Worm (Caenorhabditis elegans) whole organism, L4 larva: ENCODE data around the gene col-33.
A peak's percentile ranks its signal among the peaks of the same experiment; 100 is the strongest.

Source experiments
- F26F4.8 ChIP-seq: fragments of 200-800 bp; sonication (Bioruptor generic); conservative IDR thresholded peaks from 2 replicates; pipeline ENCODE4 v1.3.6; 2022; ENCODE audit warnings: missing genetic modification characterization, missing compliant biosample characterization
- F44E2.7 ChIP-seq: fragments of 200-800 bp; sonication (Bioruptor generic); IDR thresholded peaks from 2 replicates; pipeline ENCODE4 v2.1.2; 2022; ENCODE audit warnings: missing genetic modification characterization, missing compliant biosample characterization
- T26A8.4 ChIP-seq: fragments of 200-800 bp; sonication (Bioruptor generic); IDR thresholded peaks from 2 replicates; pipeline ENCODE4 v1.3.6; 2022; ENCODE audit warnings: missing genetic modification characterization, missing compliant biosample characterization
- Y5F2A.4 ChIP-seq: fragments of 200-800 bp; sonication (Bioruptor generic); optimal IDR thresholded peaks from 2 replicates; lab custom pipeline; 2018; ENCODE audit warnings: mild to moderate bottlenecking, missing genetic modification characterization, missing compliant biosample characterization
- ZK546.5 ChIP-seq, 2 experiments: sonication (generic microtip); optimal IDR thresholded peaks; 2 replicates each; lab custom pipeline; 2017; ENCODE audit warnings: missing biosample characterization in 2 of 2, missing genetic modification characterization in 2 of 2
- aha-1 ChIP-seq: fragments of 150-350 bp; peaks from one replicate; lab custom pipeline; 2014; ENCODE audit warnings: missing biosample characterization, missing genetic modification characterization
- ama-1 ChIP-seq: fragments of 150-350 bp; optimal IDR thresholded peaks from 2 replicates; lab custom pipeline; 2014; ENCODE audit warnings: inconsistent platforms, mixed read lengths
- arid-1 ChIP-seq: fragments of 200-800 bp; sonication (Bioruptor generic); conservative IDR thresholded peaks from 2 replicates; pipeline ENCODE4 v1.3.6; 2022; ENCODE audit warnings: missing genetic modification reagents, missing genetic modification characterization, missing compliant biosample characterization
- ces-1 ChIP-seq: fragments of 150-350 bp; sonication (generic microtip); optimal IDR thresholded peaks from 4 replicates; lab custom pipeline; 2014; ENCODE audit warnings: missing biosample characterization, missing genetic modification reagents, missing genetic modification characterization
- dpl-1 ChIP-seq: fragments of 150-350 bp; optimal IDR thresholded peaks from 2 replicates; lab custom pipeline; 2014; ENCODE audit warnings: missing biosample characterization, missing genetic modification reagents, missing genetic modification characterization
- duxl-1 ChIP-seq: sonication (generic microtip); optimal IDR thresholded peaks from 2 replicates; lab custom pipeline; 2016; ENCODE audit warnings: mild to moderate bottlenecking, missing genetic modification characterization, moderate library complexity, missing compliant biosample characterization; ENCODE audit not compliant: poor library complexity
- dve-1 ChIP-seq: sonication (generic microtip); optimal IDR thresholded peaks from 2 replicates; lab custom pipeline; 2017; ENCODE audit warnings: antibody characterized with exemption, mild to moderate bottlenecking, missing genetic modification characterization, missing compliant biosample characterization; ENCODE audit not compliant: insufficient read depth
- hlh-11 ChIP-seq: fragments of 200-800 bp; sonication (Bioruptor generic); optimal IDR thresholded peaks from 2 replicates; lab custom pipeline; 2018; ENCODE audit warnings: mild to moderate bottlenecking, missing genetic modification characterization, missing compliant biosample characterization
- jun-1 ChIP-seq: fragments of 150-350 bp; optimal IDR thresholded peaks from 2 replicates; lab custom pipeline; 2014; ENCODE audit warnings: missing biosample characterization, missing genetic modification reagents, missing genetic modification characterization
- lin-13 ChIP-seq: fragments of 150-350 bp; optimal IDR thresholded peaks from 2 replicates; lab custom pipeline; 2014; ENCODE audit warnings: missing biosample characterization, missing genetic modification reagents, missing genetic modification characterization
- lin-15B ChIP-seq: fragments of 150-350 bp; sonication (generic microtip); optimal IDR thresholded peaks from 3 replicates; lab custom pipeline; 2014; ENCODE audit warnings: missing biosample characterization, missing genetic modification characterization
- lin-29 ChIP-seq: fragments of 200-800 bp; sonication (Bioruptor generic); IDR thresholded peaks from 2 replicates; pipeline ENCODE4 v1.3.6; 2022; ENCODE audit warnings: missing genetic modification reagents, missing genetic modification characterization, missing compliant biosample characterization
- lsy-2 ChIP-seq, 2 experiments: fragments of 150-350 bp in 1 of 2; sonication (generic microtip) in 1 of 2; optimal IDR thresholded peaks; 2 replicates each; lab custom pipeline; 2014 to 2017; ENCODE audit warnings: missing biosample characterization in 2 of 2, missing genetic modification characterization in 2 of 2
- mdl-1 ChIP-seq, 2 experiments: fragments of 150-350 bp in 1 of 2; sonication (generic microtip) in 1 of 2; optimal IDR thresholded peaks; 2 replicates each; lab custom pipeline; 2014 to 2017; ENCODE audit warnings: missing biosample characterization in 2 of 2, missing genetic modification characterization in 2 of 2
- mxl-2 ChIP-seq: fragments of 200-800 bp; sonication (Bioruptor generic); conservative IDR thresholded peaks from 2 replicates; pipeline ENCODE4 v1.3.6; 2022; ENCODE audit warnings: missing genetic modification reagents, missing genetic modification characterization, missing compliant biosample characterization
- mxl-3 ChIP-seq: fragments of 200-800 bp; sonication (Bioruptor generic); optimal IDR thresholded peaks from 2 replicates; lab custom pipeline; 2018; ENCODE audit warnings: mild to moderate bottlenecking, missing genetic modification characterization, missing compliant biosample characterization
- nhr-10 ChIP-seq: fragments of 150-350 bp; optimal IDR thresholded peaks from 2 replicates; lab custom pipeline; 2014; ENCODE audit warnings: missing biosample characterization, missing genetic modification characterization
- nhr-25 ChIP-seq: sonication (generic microtip); optimal IDR thresholded peaks from 2 replicates; lab custom pipeline; 2017; ENCODE audit warnings: missing genetic modification characterization, mild to moderate bottlenecking, missing compliant biosample characterization, antibody characterized with exemption, moderate library complexity, borderline replicate concordance; ENCODE audit not compliant: insufficient read depth
- nhr-28 ChIP-seq: fragments of 150-350 bp; optimal IDR thresholded peaks from 2 replicates; lab custom pipeline; 2014; ENCODE audit warnings: missing biosample characterization, missing genetic modification characterization
- nhr-42 ChIP-seq: fragments of 200-800 bp; sonication (Bioruptor generic); IDR thresholded peaks from 2 replicates; pipeline ENCODE4 v1.3.6; 2022; ENCODE audit warnings: missing genetic modification characterization, missing compliant biosample characterization
- nhr-76 ChIP-seq: fragments of 150-350 bp; optimal IDR thresholded peaks from 2 replicates; lab custom pipeline; 2014; ENCODE audit warnings: missing biosample characterization, missing genetic modification characterization
- set-16 ChIP-seq: fragments of 200-800 bp; sonication (Bioruptor generic); IDR thresholded peaks from 2 replicates; pipeline ENCODE4 v1.3.6; 2022; ENCODE audit warnings: missing genetic modification reagents, missing genetic modification characterization, missing compliant biosample characterization
- unc-130 ChIP-seq: sonication (generic microtip); optimal IDR thresholded peaks from 2 replicates; lab custom pipeline; 2016; ENCODE audit warnings: missing genetic modification reagents, missing genetic modification characterization, missing compliant biosample characterization
- unc-62 ChIP-seq, 3 experiments: fragments of 150-350 bp in 1 of 3; sonication (generic microtip); optimal IDR thresholded peaks in 2 of 3; peaks in 1 of 3; 1 replicate in 1 of 3; 2 replicates in 2 of 3; lab custom pipeline; 2014 to 2017; ENCODE audit warnings: missing biosample characterization in 3 of 3, missing genetic modification characterization in 3 of 3, missing genetic modification reagents in 3 of 3, missing genotype in 1 of 3

Gene col-33

ce11 chrIV:4236025-4236407 lies 27.1 kb upstream of the col-33 start:
- TF ChIP-seq nhr-76 (tag; lab: Kevin White, UChicago) (no peak), T26A8.4 (GFP tag; lab: Robert Waterston, UW) (peak; percentile 4; the same call in 1 of the 2 replicates), set-16 (GFP tag; lab: Robert Waterston, UW) (peak; percentile 97)

- TF ChIP-seq Y5F2A.4 (GFP tag; lab: Kevin White, UChicago): no peak
- TF ChIP-seq duxl-1 (tag; lab: Kevin White, UChicago): peak; percentile 3
- peak; percentile 69; the same call in 1 of the 2 replicates for TF ChIP-seq T26A8.4 (GFP tag; lab: Robert Waterston, UW)
- TF ChIP-seq nhr-10 (tag; lab: Kevin White, UChicago): peak; percentile 53
- TF ChIP-seq lin-29 (GFP tag; lab: Robert Waterston, UW): 0 out of 2 replicates have a peak, but pooled peaks have one; percentile 32
- peak; percentile 55 for TF ChIP-seq ama-1 (lab: Kevin White, UChicago)
- TF ChIP-seq mxl-3 (GFP tag; lab: Kevin White, UChicago): peak; percentile 42
- no peak for TF ChIP-seq mdl-1 (tag; optimal IDR thresholded peaks at IDR 0.05; lab: Kevin White, UChicago)
- peak; percentile 24 for TF ChIP-seq nhr-28
- TF ChIP-seq hlh-11 (tag; lab: Kevin White, UChicago): peak; percentile 12
- no peak for TF ChIP-seq lin-15B (tag; lab: Kevin White, UChicago)
- TF ChIP-seq ces-1 (GFP tag; lab: Kevin White, UChicago): no peak
- TF ChIP-seq unc-62 (GFP tag; optimal IDR thresholded peaks at IDR 0.05 in 1 of 2; lab: Kevin White, UChicago): peak in 1 of 2 experiments; percentile 40
- TF ChIP-seq unc-62 (tag; optimal IDR thresholded peaks at IDR 0.05; lab: Kevin White, UChicago): no peak
- TF ChIP-seq dpl-1 (GFP tag; lab: Kevin White, UChicago): peak; percentile 11
These were observed 26.4 kb upstream of the col-33 start for ce11 chrIV:4236671-4237070.

- TF ChIP-seq unc-130 (GFP tag; lab: Kevin White, UChicago): no peak
- peak; percentile 98 for TF ChIP-seq set-16 (GFP tag; lab: Robert Waterston, UW)
These were observed 19.2 kb upstream of the col-33 start for ce11 chrIV:4243830-4244406.

DNA sequence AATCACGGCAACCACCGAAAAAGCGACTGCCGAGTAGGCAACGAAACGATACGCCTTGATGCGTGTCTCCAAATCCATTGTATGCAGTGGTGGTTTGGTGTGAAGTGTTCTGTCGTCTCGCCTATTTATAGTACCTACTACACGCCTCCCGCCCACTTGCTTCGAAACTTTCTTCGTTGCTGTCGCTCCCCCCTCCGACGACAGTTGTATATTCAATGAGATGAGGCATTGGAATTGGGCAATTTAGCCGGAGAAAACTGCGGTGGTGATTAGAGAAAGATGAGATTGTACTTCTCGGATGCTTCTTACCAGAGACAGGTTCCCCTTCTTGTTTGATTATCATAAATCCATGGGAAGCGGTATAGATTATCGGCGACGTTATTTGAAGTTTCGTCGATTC lies 18.6 kb upstream of the col-33 start, which contains the start of gene col-34:
TSS of gene col-34 (minus strand) at position 101 of the 400 bp plus-strand sequence.
- no peak for TF ChIP-seq lsy-2 (tag; optimal IDR thresholded peaks at IDR 0.05; lab: Kevin White, UChicago)
- TF ChIP-seq F26F4.8 (GFP tag; lab: Robert Waterston, UW): no peak
- TF ChIP-seq ces-1 (GFP tag; lab: Kevin White, UChicago): no peak
- TF ChIP-seq mxl-2 (GFP tag; lab: Robert Waterston, UW): no peak
- TF ChIP-seq F44E2.7 (GFP tag; lab: Robert Waterston, UW): no peak
- no peak for TF ChIP-seq Y5F2A.4 (GFP tag; lab: Kevin White, UChicago)
- no peak for TF ChIP-seq dve-1 (tag; lab: Kevin White, UChicago)
- no peak for TF ChIP-seq arid-1 (GFP tag; lab: Robert Waterston, UW)
- TF ChIP-seq ZK546.5 (tag; optimal IDR thresholded peaks at IDR 0.05; lab: Kevin White, UChicago): no peak
- TF ChIP-seq nhr-25 (tag; lab: Kevin White, UChicago): no peak
- TF ChIP-seq nhr-42 (GFP tag; lab: Robert Waterston, UW): no peak
- no peak for TF ChIP-seq jun-1 (tag; lab: Kevin White, UChicago)
- TF ChIP-seq lin-13 (GFP tag; lab: Kevin White, UChicago): no peak
- no peak for TF ChIP-seq nhr-10 (tag; lab: Kevin White, UChicago)

DNA sequence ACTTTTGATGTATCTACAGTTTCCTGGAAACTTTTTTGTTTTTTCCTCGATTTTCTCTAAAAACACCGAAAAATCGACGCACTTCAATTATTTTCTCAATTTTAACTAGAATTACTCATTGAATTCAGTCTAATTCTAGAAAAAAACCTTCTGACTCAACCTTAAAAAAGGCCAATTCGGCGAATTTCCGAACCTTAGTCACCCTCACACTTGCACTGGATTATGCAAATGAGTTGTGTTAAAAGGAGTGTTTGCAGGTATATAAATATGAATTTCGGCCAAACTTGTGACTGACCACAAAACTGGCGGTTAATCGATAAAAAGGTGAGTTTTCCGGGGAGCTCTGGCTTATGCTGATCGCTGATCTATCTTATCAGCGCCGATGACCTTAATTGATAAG lies 16.6 kb upstream of the col-33 start, which contains the start of gene ttr-20:
TSS of gene ttr-20 (plus strand) at position 301 of the 400 bp plus-strand sequence.
- TF ChIP-seq dpl-1 (GFP tag; lab: Kevin White, UChicago): no peak
- peak; percentile 50 for TF ChIP-seq aha-1 (tag; lab: Kevin White, UChicago)
